Fruit fly (Drosophila melanogaster): ENCODE results near the gene kibra.
A peak's percentile ranks its signal among the peaks of the same experiment; 100 is the strongest.

The kibra gene

dm6 chr3R:14654231-14654975 lies 69.7 kb downstream of the kibra start:
- TF ChIP-seq N (GFP tag; optimal IDR thresholded peaks at IDR 0.05), result no peak
- TF ChIP-seq psq (GFP tag; optimal IDR thresholded peaks at IDR 0.05), result peak; percentile 98
- TF ChIP-seq Hr78 (GFP tag; optimal IDR thresholded peaks at IDR 0.05), result no peak
- no peak for TF ChIP-seq dl (GFP tag; optimal IDR thresholded peaks at IDR 0.05; ENCODE audit: insufficient read depth in 1 of 2, partially characterized antibody in 2 of 2)
- TF ChIP-seq Hnf4 (GFP tag; optimal IDR thresholded peaks at IDR 0.05), result no peak
- TF ChIP-seq br (GFP tag; optimal IDR thresholded peaks at IDR 0.05), result peak; percentile 12
- no peak for TF ChIP-seq usp (GFP tag; optimal IDR thresholded peaks at IDR 0.05)
- TF ChIP-seq jim (GFP tag; optimal IDR thresholded peaks at IDR 0.05), result peak; percentile 68
- no peak for TF ChIP-seq sage (GFP tag; optimal IDR thresholded peaks at IDR 0.05)
- no peak for TF ChIP-seq tai (GFP tag; optimal IDR thresholded peaks at IDR 0.05)
- no peak for TF ChIP-seq CG32264 (GFP tag; optimal IDR thresholded peaks at IDR 0.05)

- no peak for TF ChIP-seq brk (GFP tag; optimal IDR thresholded peaks at IDR 0.05)
- no peak for TF ChIP-seq dsf (GFP tag; optimal IDR thresholded peaks at IDR 0.05; ENCODE audit: borderline replicate concordance)
- peak in 1 of 2 experiments; percentile 16 for TF ChIP-seq foxo (GFP tag; optimal IDR thresholded peaks at IDR 0.05)
- no peak for TF ChIP-seq Sp1 (GFP tag; optimal IDR thresholded peaks at IDR 0.05)
- no peak for TF ChIP-seq usp (GFP tag; optimal IDR thresholded peaks at IDR 0.05)
- TF ChIP-seq sage (GFP tag; optimal IDR thresholded peaks at IDR 0.05), result no peak
- no peak for TF ChIP-seq br (GFP tag; optimal IDR thresholded peaks at IDR 0.05)
- TF ChIP-seq dl (GFP tag; optimal IDR thresholded peaks at IDR 0.05; ENCODE audit: insufficient read depth in 1 of 2, partially characterized antibody in 2 of 2), result no peak
- peak; percentile 14 for TF ChIP-seq HLH106 (tag; optimal IDR thresholded peaks at IDR 0.05)
- TF ChIP-seq dmrt93B (GFP tag; optimal IDR thresholded peaks at IDR 0.05), result no peak
- peak; percentile 36 for TF ChIP-seq rgr (GFP tag; optimal IDR thresholded peaks at IDR 0.05)
- TF ChIP-seq CG9705 (GFP tag; optimal IDR thresholded peaks at IDR 0.05), result no peak
- no peak for TF ChIP-seq Hnf4 (GFP tag; optimal IDR thresholded peaks at IDR 0.05)
- no peak for TF ChIP-seq Myc (optimal IDR thresholded peaks at IDR 0.05)
- peak; percentile 89 for TF ChIP-seq psq (GFP tag; optimal IDR thresholded peaks at IDR 0.05)
- TF ChIP-seq GATAd (GFP tag; optimal IDR thresholded peaks at IDR 0.05), result no peak
- no peak for TF ChIP-seq CrebA (GFP tag; optimal IDR thresholded peaks at IDR 0.05; ENCODE audit: borderline replicate concordance)
- no peak for TF ChIP-seq fru (GFP tag; optimal IDR thresholded peaks at IDR 0.05)
- TF ChIP-seq Rel (GFP tag; optimal IDR thresholded peaks at IDR 0.05), result no peak
- peak; percentile 86 for TF ChIP-seq Rel (tag; optimal IDR thresholded peaks at IDR 0.05)
- no peak for TF ChIP-seq lola (GFP tag; optimal IDR thresholded peaks at IDR 0.05)
- TF ChIP-seq Jra (GFP tag; optimal IDR thresholded peaks at IDR 0.05), result no peak
- TF ChIP-seq Abd-B (GFP tag; optimal IDR thresholded peaks at IDR 0.05), result no peak
- TF ChIP-seq ey (GFP tag; optimal IDR thresholded peaks at IDR 0.05), result no peak
- TF ChIP-seq woc (GFP tag; optimal IDR thresholded peaks at IDR 0.05), result no peak
- no peak for TF ChIP-seq sv (GFP tag; optimal IDR thresholded peaks at IDR 0.05)
- TF ChIP-seq Hr83 (GFP tag; optimal IDR thresholded peaks at IDR 0.05; ENCODE audit: poor library complexity, severe bottlenecking), result peak; percentile 46
- peak; percentile 20 for TF ChIP-seq h (GFP tag; optimal IDR thresholded peaks at IDR 0.05)
- no peak for TF ChIP-seq N (GFP tag; optimal IDR thresholded peaks at IDR 0.05)
- TF ChIP-seq Hr78 (GFP tag; optimal IDR thresholded peaks at IDR 0.05), result no peak
- peak; percentile 62 for TF ChIP-seq Dif (GFP tag; optimal IDR thresholded peaks at IDR 0.05; ENCODE audit: partially characterized antibody)
- no peak for TF ChIP-seq CG32264 (GFP tag; optimal IDR thresholded peaks at IDR 0.05)
- no peak for TF ChIP-seq tai (GFP tag; optimal IDR thresholded peaks at IDR 0.05)
- no peak for TF ChIP-seq pan (optimal IDR thresholded peaks at IDR 0.05)
- TF ChIP-seq OdsH (GFP tag; optimal IDR thresholded peaks at IDR 0.05), result no peak
- TF ChIP-seq Vsx2 (GFP tag; optimal IDR thresholded peaks at IDR 0.05; ENCODE audit: partially characterized antibody), result peak; percentile 38
- no peak for TF ChIP-seq jim (GFP tag; optimal IDR thresholded peaks at IDR 0.05)
- TF ChIP-seq Mio (GFP tag; optimal IDR thresholded peaks at IDR 0.05), result no peak
- no peak for TF ChIP-seq Dfd (GFP tag; optimal IDR thresholded peaks at IDR 0.05)
These were observed 70.8 kb downstream of the kibra start for dm6 chr3R:14653039-14653852.
